Fruit fly (Drosophila melanogaster): Measurements from ENCODE around the gene escl.

The escl gene

DNA sequence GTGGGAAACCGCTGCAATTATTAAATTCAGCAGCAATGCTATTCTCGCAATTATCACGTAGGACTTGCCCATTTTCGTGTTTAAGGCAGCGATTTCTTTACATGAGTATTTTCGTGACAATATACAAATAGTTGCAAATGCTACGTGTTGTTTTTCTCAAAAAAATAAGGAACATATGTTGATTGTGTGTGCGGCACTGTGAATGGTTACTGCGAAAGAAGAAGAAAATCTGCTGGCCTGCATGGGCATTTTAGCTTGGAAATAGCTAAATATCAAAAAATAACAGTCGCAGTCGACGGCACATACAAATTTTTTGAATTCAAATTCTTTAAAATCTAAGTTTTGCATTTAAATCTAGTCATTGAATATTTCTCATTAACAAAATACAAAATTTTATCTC lies 49.8 kb downstream of the escl start, which contains the start of gene CG6766 (continued):
- TF ChIP-seq CG11696 (GFP tag; IDR thresholded peaks at IDR 0.05) (no peak), cas (GFP tag; IDR thresholded peaks at IDR 0.05) (no peak), CG6791 (GFP tag; IDR thresholded peaks at IDR 0.05; ENCODE audit: partially characterized antibody) (no peak), CG34376 (GFP tag; optimal IDR thresholded peaks at IDR 0.05) (peak; percentile 9), bcd (GFP tag; optimal IDR thresholded peaks at IDR 0.05) (no peak), CG11560 (tag; IDR thresholded peaks at IDR 0.05) (no peak), CG3065 (GFP tag; optimal IDR thresholded peaks at IDR 0.05) (no peak), Hmr (GFP tag; optimal IDR thresholded peaks at IDR 0.05) (no peak), Dp (GFP tag; optimal IDR thresholded peaks at IDR 0.05) (peak; percentile 42), CrebB (tag; optimal IDR thresholded peaks at IDR 0.05) (no peak), MBD-R2 (GFP tag; IDR thresholded peaks at IDR 0.05) (peak; percentile 96), cad (GFP tag; optimal IDR thresholded peaks at IDR 0.05) (no peak), HLH54F (GFP tag; optimal IDR thresholded peaks at IDR 0.05) (no peak), tll (GFP tag; optimal IDR thresholded peaks at IDR 0.05) (no peak), CG6254 (GFP tag; optimal IDR thresholded peaks at IDR 0.05) (no peak)

Measured in whole organism, embryonic.